Worm (Caenorhabditis elegans) whole organism, mixed stage, embryonic: ENCODE results near the gene glb-1.

ENCODE experiments used
- M03D4.4 ChIP-seq: sonication (generic microtip); optimal IDR thresholded peaks from 2 replicates; lab custom pipeline; 2017; ENCODE audit warnings: mild to moderate bottlenecking, missing genetic modification characterization, missing compliant biosample characterization
- bed-3 ChIP-seq: fragments of 200-800 bp; sonication (Bioruptor generic); optimal IDR thresholded peaks from 3 replicates; lab custom pipeline; 2018; ENCODE audit warnings: mild to moderate bottlenecking, missing genetic modification characterization, moderate library complexity, missing compliant biosample characterization
- blmp-1 ChIP-seq: fragments of 150-350 bp; optimal IDR thresholded peaks from 2 replicates; lab custom pipeline; 2014; ENCODE audit warnings: missing biosample characterization, missing genetic modification characterization
- ceh-39 ChIP-seq: fragments of 150-350 bp; optimal IDR thresholded peaks from 2 replicates; lab custom pipeline; 2014; ENCODE audit warnings: missing biosample characterization, missing genetic modification characterization
- ceh-43 ChIP-seq: fragments of 200-800 bp; sonication (Bioruptor generic); optimal IDR thresholded peaks from 2 replicates; lab custom pipeline; 2018; ENCODE audit warnings: mild to moderate bottlenecking, missing genetic modification characterization, moderate library complexity, missing compliant biosample characterization
- ceh-83 ChIP-seq: fragments of 200-800 bp; sonication (Bioruptor generic); optimal IDR thresholded peaks from 2 replicates; lab custom pipeline; 2018; ENCODE audit warnings: mild to moderate bottlenecking, missing genetic modification characterization, missing compliant biosample characterization
- ces-1 ChIP-seq: fragments of 150-350 bp; optimal IDR thresholded peaks from 2 replicates; lab custom pipeline; 2014; ENCODE audit warnings: missing biosample characterization, missing genetic modification reagents, missing genetic modification characterization
- cnd-1 ChIP-seq: fragments of 200-800 bp; sonication (Bioruptor generic); optimal IDR thresholded peaks from 2 replicates; lab custom pipeline; 2018; ENCODE audit warnings: mild to moderate bottlenecking, missing genetic modification characterization, missing compliant biosample characterization
- drap-1 ChIP-seq: fragments of 200-800 bp; sonication (Bioruptor generic); optimal IDR thresholded peaks from 3 replicates; lab custom pipeline; 2018; ENCODE audit warnings: mild to moderate bottlenecking, missing genetic modification characterization, missing compliant biosample characterization
- elt-1 ChIP-seq: sonication (generic microtip); optimal IDR thresholded peaks from 2 replicates; lab custom pipeline; 2017; ENCODE audit warnings: missing genetic modification characterization, mild to moderate bottlenecking, missing compliant biosample characterization, antibody characterized with exemption, moderate library complexity, borderline replicate concordance; ENCODE audit not compliant: insufficient read depth
- elt-3 ChIP-seq: fragments of 150-350 bp; optimal IDR thresholded peaks from 2 replicates; lab custom pipeline; 2014; ENCODE audit warnings: missing biosample characterization, missing genetic modification characterization
- flh-1 ChIP-seq: fragments of 200-800 bp; sonication (Bioruptor generic); optimal IDR thresholded peaks from 2 replicates; lab custom pipeline; 2018; ENCODE audit warnings: mild to moderate bottlenecking, missing genetic modification characterization, moderate library complexity, missing compliant biosample characterization
- ham-2 ChIP-seq: fragments of 200-800 bp; sonication (Bioruptor generic); optimal IDR thresholded peaks from 2 replicates; lab custom pipeline; 2018; ENCODE audit warnings: mild to moderate bottlenecking, missing genetic modification characterization, missing compliant biosample characterization
- hlh-1 ChIP-seq: fragments of 150-350 bp; optimal IDR thresholded peaks from 2 replicates; lab custom pipeline; 2014; ENCODE audit warnings: missing biosample characterization, missing genetic modification reagents, missing genetic modification characterization
- lin-13 ChIP-seq: fragments of 150-350 bp; optimal IDR thresholded peaks from 2 replicates; lab custom pipeline; 2014; ENCODE audit warnings: missing biosample characterization, missing genetic modification characterization
- lin-32 ChIP-seq: fragments of 200-800 bp; sonication (Bioruptor generic); optimal IDR thresholded peaks from 2 replicates; lab custom pipeline; 2018; ENCODE audit warnings: mild to moderate bottlenecking, missing genetic modification characterization, missing compliant biosample characterization
- lsy-2 ChIP-seq: fragments of 150-350 bp; optimal IDR thresholded peaks from 2 replicates; lab custom pipeline; 2014; ENCODE audit warnings: missing biosample characterization, missing genetic modification characterization
- mab-5 ChIP-seq: fragments of 150-350 bp; optimal IDR thresholded peaks from 2 replicates; lab custom pipeline; 2014; ENCODE audit warnings: missing biosample characterization, missing genetic modification characterization
- mep-1 ChIP-seq: fragments of 150-350 bp; optimal IDR thresholded peaks from 2 replicates; lab custom pipeline; 2017; ENCODE audit warnings: missing biosample characterization, missing genetic modification reagents, missing genetic modification characterization, inconsistent platforms
- mls-2 ChIP-seq: sonication (generic microtip); optimal IDR thresholded peaks from 2 replicates; lab custom pipeline; 2016; ENCODE audit warnings: mild to moderate bottlenecking, missing genetic modification characterization, moderate library complexity, missing compliant biosample characterization
- nhr-12 ChIP-seq: fragments of 150-350 bp; optimal IDR thresholded peaks from 2 replicates; lab custom pipeline; 2014; ENCODE audit warnings: missing biosample characterization, missing genetic modification characterization
- nhr-2 ChIP-seq: fragments of 150-350 bp; optimal IDR thresholded peaks from 2 replicates; lab custom pipeline; 2014; ENCODE audit warnings: missing biosample characterization, missing genetic modification characterization
- nhr-237 ChIP-seq: fragments of 150-350 bp; optimal IDR thresholded peaks from 2 replicates; lab custom pipeline; 2014; ENCODE audit warnings: missing biosample characterization, missing genetic modification characterization
- nhr-28 ChIP-seq: fragments of 150-350 bp; optimal IDR thresholded peaks from 2 replicates; lab custom pipeline; 2014; ENCODE audit warnings: missing biosample characterization, missing genetic modification characterization
- nhr-76 ChIP-seq: sonication (generic microtip); optimal IDR thresholded peaks from 2 replicates; lab custom pipeline; 2017; ENCODE audit warnings: missing biosample characterization, missing genetic modification characterization
- pha-4 ChIP-seq: fragments of 150-350 bp; optimal IDR thresholded peaks from 2 replicates; lab custom pipeline; 2018; ENCODE audit warnings: missing biosample characterization, missing genetic modification reagents, missing genetic modification characterization
- sem-2 ChIP-seq: fragments of 200-800 bp; sonication (Bioruptor generic); optimal IDR thresholded peaks from 2 replicates; lab custom pipeline; 2018; ENCODE audit warnings: mild to moderate bottlenecking, missing genetic modification characterization, missing compliant biosample characterization
- snpc-4 ChIP-seq: fragments of 150-350 bp; optimal IDR thresholded peaks from 2 replicates; lab custom pipeline; 2014; ENCODE audit warnings: missing biosample characterization, missing genetic modification characterization
- sptf-1 ChIP-seq: sonication (generic microtip); optimal IDR thresholded peaks from 2 replicates; lab custom pipeline; 2017; ENCODE audit warnings: mild to moderate bottlenecking, missing genetic modification characterization, moderate library complexity, missing compliant biosample characterization
- tbx-8 ChIP-seq: fragments of 200-800 bp; sonication (Bioruptor generic); optimal IDR thresholded peaks from 2 replicates; lab custom pipeline; 2018; ENCODE audit warnings: mild to moderate bottlenecking, missing genetic modification characterization, moderate library complexity, missing compliant biosample characterization
- unc-120 ChIP-seq: sonication (generic microtip); optimal IDR thresholded peaks from 2 replicates; lab custom pipeline; 2017; ENCODE audit warnings: missing genetic modification characterization, missing compliant biosample characterization; ENCODE audit not compliant: poor library complexity, severe bottlenecking
- unc-39 ChIP-seq: fragments of 150-350 bp; optimal IDR thresholded peaks from 2 replicates; lab custom pipeline; 2014; ENCODE audit warnings: missing biosample characterization, missing genetic modification characterization
- unc-62 ChIP-seq: fragments of 150-350 bp; optimal IDR thresholded peaks from 2 replicates; lab custom pipeline; 2014; ENCODE audit warnings: missing biosample characterization, missing genetic modification reagents, missing genetic modification characterization
- zip-8 ChIP-seq: fragments of 150-350 bp; optimal IDR thresholded peaks from 2 replicates; lab custom pipeline; 2014; ENCODE audit warnings: missing biosample characterization, missing genetic modification characterization
- ztf-11 ChIP-seq: fragments of 150-350 bp; optimal IDR thresholded peaks from 2 replicates; lab custom pipeline; 2014; ENCODE audit warnings: missing biosample characterization, missing genetic modification characterization

glb-1 gene

ce11 chrIII:8937571-8937970, 14.5 kb upstream of the glb-1 start:
- TF ChIP-seq flh-1 (GFP tag; lab: Kevin White, UChicago) (peak; percentile 84), ces-1 (GFP tag; lab: Kevin White, UChicago) (no peak), ceh-39 (tag; lab: Kevin White, UChicago) (peak; percentile 31), drap-1 (GFP tag; lab: Kevin White, UChicago) (peak; percentile 95), mab-5 (tag; lab: Kevin White, UChicago) (no peak), nhr-2 (tag; lab: Kevin White, UChicago) (no peak), lin-13 (peak; percentile 34), lsy-2 (tag; lab: Kevin White, UChicago) (peak; percentile 17), sem-2 (GFP tag; lab: Kevin White, UChicago) (peak; percentile 86), M03D4.4 (tag; lab: Kevin White, UChicago) (peak; percentile 96), lin-32 (peak; percentile 93), sptf-1 (peak; percentile 96), unc-39 (tag; lab: Kevin White, UChicago) (peak; percentile 66), unc-120 (tag; lab: Kevin White, UChicago) (peak; percentile 88), ztf-11 (tag; lab: Kevin White, UChicago) (peak; percentile 42), ceh-43 (GFP tag; lab: Kevin White, UChicago) (peak; percentile 89), nhr-76 (tag; lab: Kevin White, UChicago) (no peak), hlh-1 (peak; percentile 62), ceh-83 (GFP tag; lab: Kevin White, UChicago) (peak; percentile 53), mls-2 (tag; lab: Kevin White, UChicago) (peak; percentile 97), unc-62 (peak; percentile 50), pha-4 (peak; percentile 69), cnd-1 (tag; lab: Kevin White, UChicago) (peak; percentile 96), bed-3 (GFP tag; lab: Kevin White, UChicago) (peak; percentile 77), elt-3 (tag; lab: Kevin White, UChicago) (peak; percentile 45), zip-8 (tag; lab: Kevin White, UChicago) (peak; percentile 29), elt-1 (tag; lab: Kevin White, UChicago) (peak; percentile 28), ham-2 (peak; percentile 94), blmp-1 (tag; lab: Kevin White, UChicago) (no peak), nhr-12 (tag; lab: Kevin White, UChicago) (no peak), tbx-8 (GFP tag; lab: Kevin White, UChicago) (peak; percentile 70), snpc-4 (tag; lab: Kevin White, UChicago) (no peak), nhr-28 (tag; lab: Kevin White, UChicago) (peak; percentile 50), mep-1 (no peak), nhr-237 (tag; lab: Kevin White, UChicago) (peak; percentile 21)

- TF ChIP-seq sem-2 (GFP tag; lab: Kevin White, UChicago) (no peak), lin-13 (no peak), lsy-2 (tag; lab: Kevin White, UChicago) (no peak), nhr-12 (tag; lab: Kevin White, UChicago) (no peak), unc-39 (tag; lab: Kevin White, UChicago) (no peak), ces-1 (GFP tag; lab: Kevin White, UChicago) (no peak), M03D4.4 (tag; lab: Kevin White, UChicago) (no peak), ceh-83 (GFP tag; lab: Kevin White, UChicago) (no peak), ham-2 (no peak), elt-1 (tag; lab: Kevin White, UChicago) (no peak), bed-3 (GFP tag; lab: Kevin White, UChicago) (no peak), nhr-28 (tag; lab: Kevin White, UChicago) (no peak), nhr-2 (tag; lab: Kevin White, UChicago) (no peak)
- TF ChIP-seq, all 35 proteins: peak for 0
Observed at ce11 chrIII:8934378-8934777, 11.3 kb upstream of the glb-1 start.

ce11 chrIII:8933696-8934095, 10.6 kb upstream of the glb-1 start:
- no peak for TF ChIP-seq M03D4.4 (tag; lab: Kevin White, UChicago)
- TF ChIP-seq blmp-1 (tag; lab: Kevin White, UChicago), result no peak
- TF ChIP-seq flh-1 (GFP tag; lab: Kevin White, UChicago), result no peak
- TF ChIP-seq snpc-4 (tag; lab: Kevin White, UChicago), result no peak
- no peak for TF ChIP-seq nhr-28 (tag; lab: Kevin White, UChicago)
- TF ChIP-seq cnd-1 (tag; lab: Kevin White, UChicago), result no peak
- TF ChIP-seq lin-32, result no peak
- TF ChIP-seq bed-3 (GFP tag; lab: Kevin White, UChicago), result no peak
- TF ChIP-seq ztf-11 (tag; lab: Kevin White, UChicago), result no peak
- no peak for TF ChIP-seq ces-1 (GFP tag; lab: Kevin White, UChicago)
